Worm (Caenorhabditis elegans): ENCODE results near the gene K04A8.20.
A peak's percentile ranks its signal among the peaks of the same experiment; 100 is the strongest.

K04A8.20 gene

DNA sequence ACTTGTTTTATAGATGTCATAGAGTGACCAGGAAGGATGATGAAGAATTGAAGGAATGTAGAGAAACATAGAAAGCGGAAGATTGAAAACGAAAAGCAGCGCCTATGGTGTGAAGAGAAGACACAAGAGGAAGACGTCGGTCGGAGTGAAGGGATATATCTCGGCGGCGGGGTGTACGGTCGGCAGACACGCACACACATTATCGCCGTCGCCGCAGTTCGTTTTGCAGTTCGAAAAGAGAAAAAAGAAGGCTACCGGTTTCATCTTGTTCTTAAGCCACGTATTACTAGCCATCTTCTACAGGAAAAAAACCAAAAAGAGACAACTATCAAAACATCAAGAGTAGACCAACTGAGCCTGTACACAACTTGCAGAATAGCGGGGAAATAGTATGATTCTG is 35.9 kb upstream of the K04A8.20 start:
- TF ChIP-seq fos-1 (tag; optimal IDR thresholded peaks at IDR 0.05) (peak; percentile 7), ztf-11 (tag; optimal IDR thresholded peaks at IDR 0.05) (no peak), nhr-21 (tag; optimal IDR thresholded peaks at IDR 0.05) (peak; percentile 8)

DNA sequence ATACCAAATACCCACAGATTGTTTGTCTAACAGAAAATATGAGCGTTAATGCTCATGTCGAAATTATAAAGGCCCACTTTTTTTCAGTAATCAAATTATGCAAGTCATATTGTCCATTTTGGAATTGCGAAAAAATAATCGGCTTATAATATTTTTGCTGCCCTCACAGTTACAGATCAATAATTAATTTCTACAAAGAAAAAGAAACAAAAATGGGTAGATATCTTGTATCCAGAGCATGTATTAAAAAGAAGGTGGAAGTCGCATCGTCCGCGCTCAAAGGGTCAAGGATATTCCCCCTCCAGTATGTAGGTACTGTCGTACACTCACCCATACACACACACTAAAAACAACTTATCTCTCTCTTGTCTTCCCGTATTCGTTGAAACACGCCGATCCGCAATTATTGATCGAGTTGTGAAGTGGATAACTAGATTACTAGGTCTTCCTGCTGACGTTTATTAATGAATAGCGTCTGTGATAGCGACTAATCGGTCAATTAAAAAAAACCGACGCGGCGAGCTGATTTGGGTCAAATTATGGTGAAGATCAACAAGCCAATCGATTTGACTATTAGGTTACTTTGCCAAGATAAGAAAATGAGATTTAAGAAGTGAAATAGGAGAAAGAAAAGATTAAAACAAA is 35.3 kb upstream of the K04A8.20 start:
- TF ChIP-seq sma-9 (GFP tag; optimal IDR thresholded peaks at IDR 0.05) (peak; percentile 13), sma-9 (tag; optimal IDR thresholded peaks at IDR 0.05) (no peak), peb-1 (tag; optimal IDR thresholded peaks at IDR 0.05) (no peak), nhr-21 (tag; optimal IDR thresholded peaks at IDR 0.05) (peak; percentile 37)

DNA sequence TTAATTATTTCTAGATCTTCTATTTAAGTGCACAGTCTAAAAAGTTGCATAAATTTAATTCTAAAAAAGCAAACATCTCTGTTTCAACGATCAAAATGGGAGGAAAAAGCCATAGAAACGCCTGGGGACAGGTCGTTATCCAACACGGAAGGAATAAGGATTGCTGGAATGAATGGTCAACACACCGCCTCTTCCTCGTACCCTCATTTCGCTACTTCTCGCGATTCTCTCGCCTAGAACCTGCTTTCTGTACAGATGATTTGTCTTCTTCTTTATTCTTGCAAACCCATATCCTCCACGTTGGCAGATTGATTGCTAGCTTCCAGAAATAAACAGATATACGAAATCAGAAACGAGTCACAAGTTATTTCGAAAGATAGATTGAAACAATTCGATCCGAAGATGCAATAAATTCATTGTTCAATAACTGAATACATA is 34.3 kb upstream of the K04A8.20 start, which contains the start of gene dpy-11:
Gene dpy-11 (minus strand): TSS at position 354 of the 438 bp plus-strand sequence.
- TF ChIP-seq nhr-6 (tag; optimal IDR thresholded peaks at IDR 0.05) (peak; percentile 43), nhr-25 (tag; optimal IDR thresholded peaks at IDR 0.05) (peak; percentile 51), F13H6.1 (tag; optimal IDR thresholded peaks at IDR 0.05) (peak; percentile 17), nhr-77 (tag; optimal IDR thresholded peaks at IDR 0.05) (no peak), lsy-2 (tag; optimal IDR thresholded peaks at IDR 0.05) (peak in 1 of 2 experiments; percentile 51), nhr-129 (tag; optimal IDR thresholded peaks at IDR 0.05) (peak; percentile 87), nhr-10 (tag; optimal IDR thresholded peaks at IDR 0.05) (no peak), sma-3 (GFP tag; optimal IDR thresholded peaks at IDR 0.05) (peak; percentile 59), ama-1 (optimal IDR thresholded peaks at IDR 0.05) (peak; percentile 96), egl-27 (tag; optimal IDR thresholded peaks at IDR 0.05) (no peak), crh-2 (tag; optimal IDR thresholded peaks at IDR 0.05) (peak; percentile 60), sma-9 (GFP tag; optimal IDR thresholded peaks at IDR 0.05) (peak; percentile 14), sma-9 (tag; optimal IDR thresholded peaks at IDR 0.05) (no peak), Y55F3AM.14 (GFP tag; optimal IDR thresholded peaks at IDR 0.05) (peak; percentile 43), dmd-4 (tag; optimal IDR thresholded peaks at IDR 0.05) (no peak), lin-11 (tag; optimal IDR thresholded peaks at IDR 0.05) (no peak), blmp-1 (tag; optimal IDR thresholded peaks at IDR 0.05; ENCODE audit: insufficient read depth) (peak; percentile 37), elt-1 (tag; optimal IDR thresholded peaks at IDR 0.05) (no peak), nhr-21 (tag; optimal IDR thresholded peaks at IDR 0.05) (peak; percentile 59), nhr-11 (tag; optimal IDR thresholded peaks at IDR 0.05) (no peak), ztf-4 (tag; optimal IDR thresholded peaks at IDR 0.05) (peak; percentile 64), elt-3 (tag; optimal IDR thresholded peaks at IDR 0.05) (no peak), nhr-23 (tag; optimal IDR thresholded peaks at IDR 0.05) (no peak), lin-13 (GFP tag; optimal IDR thresholded peaks at IDR 0.05) (peak; percentile 34), mab-5 (tag; optimal IDR thresholded peaks at IDR 0.05) (peak; percentile 17), mdl-1 (tag; optimal IDR thresholded peaks at IDR 0.05) (peak in 1 of 2 experiments; percentile 0), fos-1 (tag; optimal IDR thresholded peaks at IDR 0.05) (peak; percentile 36), ztf-11 (tag; optimal IDR thresholded peaks at IDR 0.05) (no peak)

ce11 chrV:6515344-6515743 is 33.9 kb upstream of the K04A8.20 start:
- TF ChIP-seq nhr-6 (tag; optimal IDR thresholded peaks at IDR 0.05) (no peak), elt-1 (tag; optimal IDR thresholded peaks at IDR 0.05) (no peak), C34F6.9 (tag; optimal IDR thresholded peaks at IDR 0.05) (no peak), nhr-10 (tag; optimal IDR thresholded peaks at IDR 0.05) (no peak), zag-1 (tag; optimal IDR thresholded peaks at IDR 0.05) (no peak), blmp-1 (tag; optimal IDR thresholded peaks at IDR 0.05; ENCODE audit: insufficient read depth) (no peak), mab-5 (tag; optimal IDR thresholded peaks at IDR 0.05) (no peak), unc-39 (tag; optimal IDR thresholded peaks at IDR 0.05) (no peak), mbf-1 (tag; optimal IDR thresholded peaks at IDR 0.05) (no peak), peb-1 (tag; optimal IDR thresholded peaks at IDR 0.05) (no peak), ZK546.5 (tag; optimal IDR thresholded peaks at IDR 0.05) (no peak)
